Fruit fly (Drosophila melanogaster) whole organism, wandering third instar larva: ENCODE measurements around the gene Rab9Db.

ENCODE experiments used
- Abd-B ChIP-seq: fragments of >200 bp; optimal IDR thresholded peaks from 2 replicates; lab custom pipeline; 2017; ENCODE audit warnings: missing biosample characterization, missing genetic modification characterization
- CG32264 ChIP-seq: fragments of 200-800 bp; sonication (Bioruptor generic); optimal IDR thresholded peaks from 2 replicates; lab custom pipeline; 2016; ENCODE audit warnings: missing biosample characterization, missing genetic modification characterization
- CG9705 ChIP-seq: fragments of 200-800 bp; sonication (Bioruptor generic); optimal IDR thresholded peaks from 2 replicates; lab custom pipeline; 2018; ENCODE audit warnings: missing biosample characterization, mild to moderate bottlenecking, missing genetic modification characterization
- CrebA ChIP-seq: fragments of 200-800 bp; sonication (Bioruptor generic); optimal IDR thresholded peaks from 2 replicates; lab custom pipeline; 2016; ENCODE audit warnings: missing biosample characterization, mild to moderate bottlenecking, missing genetic modification characterization, borderline replicate concordance
- Dfd ChIP-seq: fragments of >200 bp; optimal IDR thresholded peaks from 2 replicates; lab custom pipeline; 2017; ENCODE audit warnings: missing biosample characterization, missing genetic modification characterization
- Dif ChIP-seq: fragments of 200-275, 200-300 bp; sonication (Bioruptor generic); optimal IDR thresholded peaks from 2 replicates; lab custom pipeline; 2018; ENCODE audit warnings: missing biosample characterization, missing genetic modification characterization; ENCODE audit not compliant: partially characterized antibody
- GATAd ChIP-seq: sonication (Bioruptor generic); optimal IDR thresholded peaks from 2 replicates; lab custom pipeline; 2016; ENCODE audit warnings: missing biosample characterization, missing genetic modification characterization
- HLH106 ChIP-seq: fragments of 200-800 bp; optimal IDR thresholded peaks from 3 replicates; lab custom pipeline; 2019; ENCODE audit warnings: missing biosample characterization, mild to moderate bottlenecking, missing genetic modification characterization, moderate library complexity
- Hnf4 ChIP-seq: fragments of 200-800 bp; sonication (Bioruptor generic); optimal IDR thresholded peaks from 2 replicates; lab custom pipeline; 2016; ENCODE audit warnings: missing biosample characterization, mild to moderate bottlenecking, missing genetic modification characterization
- Hr78 ChIP-seq: fragments of >200 bp; optimal IDR thresholded peaks from 2 replicates; lab custom pipeline; 2017; ENCODE audit warnings: missing biosample characterization, missing genetic modification characterization
- Hr83 ChIP-seq: fragments of 200-300 bp; sonication (Bioruptor generic); optimal IDR thresholded peaks from 2 replicates; lab custom pipeline; 2016; ENCODE audit warnings: missing biosample characterization, mild to moderate bottlenecking, missing genetic modification characterization, moderate library complexity; ENCODE audit not compliant: poor library complexity, severe bottlenecking
- Jra ChIP-seq: sonication (Bioruptor generic); optimal IDR thresholded peaks from 2 replicates; lab custom pipeline; 2016; ENCODE audit warnings: missing biosample characterization, missing genetic modification characterization
- Mio ChIP-seq: sonication (Bioruptor generic); optimal IDR thresholded peaks from 2 replicates; lab custom pipeline; 2016; ENCODE audit warnings: missing biosample characterization, missing genetic modification characterization
- Myc ChIP-seq: fragments of >200 bp; optimal IDR thresholded peaks from 2 replicates; lab custom pipeline; 2017
- N ChIP-seq: fragments of >200 bp; optimal IDR thresholded peaks from 2 replicates; lab custom pipeline; 2018; ENCODE audit warnings: missing biosample characterization, missing external identifiers, missing genetic modification characterization
- OdsH ChIP-seq: fragments of 200-800 bp; sonication (Bioruptor generic); optimal IDR thresholded peaks from 2 replicates; lab custom pipeline; 2016; ENCODE audit warnings: missing biosample characterization, mild to moderate bottlenecking, missing genetic modification characterization
- Rel ChIP-seq, 2 experiments: fragments of 200-800 bp; sonication (Bioruptor generic) in 1 of 2; optimal IDR thresholded peaks; 2 replicates in 1 of 2; 3 replicates in 1 of 2; lab custom pipeline; 2016 to 2019; ENCODE audit warnings: mild to moderate bottlenecking in 2 of 2, missing biosample characterization in 2 of 2, missing genetic modification characterization in 2 of 2, moderate library complexity in 1 of 2
- Sp1 ChIP-seq: fragments of 200-800 bp; sonication (Bioruptor generic); optimal IDR thresholded peaks from 3 replicates; lab custom pipeline; 2019; ENCODE audit warnings: missing biosample characterization, mild to moderate bottlenecking, missing genetic modification characterization, moderate library complexity
- Vsx2 ChIP-seq: fragments of 200-300, 225-300 bp; sonication (Bioruptor generic); optimal IDR thresholded peaks from 2 replicates; lab custom pipeline; 2018; ENCODE audit warnings: missing biosample characterization, missing genetic modification characterization; ENCODE audit not compliant: partially characterized antibody
- br ChIP-seq: fragments of 200-800 bp; sonication (Bioruptor generic); optimal IDR thresholded peaks from 2 replicates; lab custom pipeline; 2016; ENCODE audit warnings: missing biosample characterization, missing genetic modification characterization
- brk ChIP-seq: fragments of 200-800 bp; sonication (Bioruptor generic); optimal IDR thresholded peaks from 2 replicates; lab custom pipeline; 2016; ENCODE audit warnings: missing biosample characterization, mild to moderate bottlenecking, missing genetic modification characterization
- dl ChIP-seq, 2 experiments: fragments of 175-275, 200-275 bp in 1 of 2; fragments of 200-275 bp in 1 of 2; sonication (Bioruptor generic); optimal IDR thresholded peaks; lab custom pipeline; 2018; ENCODE audit warnings: mild to moderate bottlenecking in 2 of 2, missing biosample characterization in 2 of 2, missing genetic modification characterization in 2 of 2, moderate library complexity in 2 of 2; ENCODE audit not compliant: partially characterized antibody in 2 of 2, insufficient read depth in 1 of 2
- dmrt93B ChIP-seq: fragments of 200-800 bp; sonication (Bioruptor generic); optimal IDR thresholded peaks from 2 replicates; lab custom pipeline; 2018; ENCODE audit warnings: missing biosample characterization, mild to moderate bottlenecking, missing genetic modification characterization
- dsf ChIP-seq: sonication (Bioruptor generic); optimal IDR thresholded peaks from 2 replicates; lab custom pipeline; 2016; ENCODE audit warnings: missing biosample characterization, missing genetic modification characterization, borderline replicate concordance
- ey ChIP-seq: fragments of 200-800 bp; sonication (Bioruptor generic); optimal IDR thresholded peaks from 2 replicates; lab custom pipeline; 2016; ENCODE audit warnings: missing biosample characterization, missing genetic modification characterization
- foxo ChIP-seq, 2 experiments: fragments of 200-800 bp; sonication (Bioruptor generic); optimal IDR thresholded peaks; 2 replicates in 1 of 2; 3 replicates in 1 of 2; lab custom pipeline; 2016 to 2017; ENCODE audit warnings: missing biosample characterization in 2 of 2, missing genetic modification characterization in 2 of 2
- fru ChIP-seq: fragments of 200-800 bp; sonication (Bioruptor generic); optimal IDR thresholded peaks from 3 replicates; lab custom pipeline; 2016; ENCODE audit warnings: missing biosample characterization, mild to moderate bottlenecking, missing genetic modification characterization
- h ChIP-seq: fragments of 200-800 bp; sonication (Bioruptor generic); optimal IDR thresholded peaks from 3 replicates; lab custom pipeline; 2016; ENCODE audit warnings: missing biosample characterization, mild to moderate bottlenecking, missing genetic modification characterization
- jim ChIP-seq: fragments of 175-275, 200-325 bp; sonication (Bioruptor generic); optimal IDR thresholded peaks from 2 replicates; lab custom pipeline; 2016; ENCODE audit warnings: missing biosample characterization, mild to moderate bottlenecking, missing genetic modification characterization
- lola ChIP-seq: fragments of >200 bp; optimal IDR thresholded peaks from 2 replicates; lab custom pipeline; 2017; ENCODE audit warnings: missing biosample characterization, missing genetic modification characterization
- psq ChIP-seq: fragments of 200-800 bp; sonication (Bioruptor generic); optimal IDR thresholded peaks from 3 replicates; lab custom pipeline; 2017; ENCODE audit warnings: missing biosample characterization, mild to moderate bottlenecking, missing genetic modification characterization, moderate library complexity
- rgr ChIP-seq: fragments of 200-800 bp; sonication (Bioruptor generic); optimal IDR thresholded peaks from 3 replicates; lab custom pipeline; 2016; ENCODE audit warnings: missing biosample characterization, mild to moderate bottlenecking, missing genetic modification characterization
- sage ChIP-seq: fragments of 200-800 bp; sonication (Bioruptor generic); optimal IDR thresholded peaks from 2 replicates; lab custom pipeline; 2016; ENCODE audit warnings: missing biosample characterization, mild to moderate bottlenecking, missing genetic modification characterization
- sv ChIP-seq: fragments of 200-800 bp; sonication (Bioruptor generic); optimal IDR thresholded peaks from 3 replicates; lab custom pipeline; 2016; ENCODE audit warnings: missing biosample characterization, missing genetic modification characterization
- tai ChIP-seq: sonication (Bioruptor generic); optimal IDR thresholded peaks from 2 replicates; lab custom pipeline; 2016; ENCODE audit warnings: missing biosample characterization, missing genetic modification characterization
- usp ChIP-seq: fragments of >200 bp; optimal IDR thresholded peaks from 2 replicates; lab custom pipeline; 2017; ENCODE audit warnings: missing biosample characterization, missing genetic modification characterization
- woc ChIP-seq: sonication (Bioruptor generic); optimal IDR thresholded peaks from 2 replicates; lab custom pipeline; 2016; ENCODE audit warnings: missing biosample characterization, mild to moderate bottlenecking, missing genetic modification characterization

The Rab9Db gene

dm6 chrX:10588789-10589188 lies 34.2 kb downstream of the Rab9Db start, which contains the start of gene Rab9D:
TSS of gene Rab9D (plus strand) at chrX:10589089.
- no peak for TF ChIP-seq Jra (GFP tag; lab: Kevin White, UChicago)
- TF ChIP-seq dmrt93B = no peak
- TF ChIP-seq dl (GFP tag; optimal IDR thresholded peaks at IDR 0.05; lab: Kevin White, UChicago; ENCODE audit: insufficient read depth in 1 of 2, partially characterized antibody in 2 of 2) = no peak
- TF ChIP-seq CG32264 (GFP tag; lab: Kevin White, UChicago) = no peak
- TF ChIP-seq Hnf4 = no peak
- TF ChIP-seq rgr (GFP tag; lab: Kevin White, UChicago) = no peak
- TF ChIP-seq lola = no peak
- no peak for TF ChIP-seq woc (GFP tag; lab: Kevin White, UChicago)
- no peak for TF ChIP-seq jim (GFP tag; lab: Kevin White, UChicago)
- TF ChIP-seq Dfd (GFP tag; lab: Kevin White, UChicago) = no peak
- TF ChIP-seq usp (GFP tag; lab: Kevin White, UChicago) = no peak
- no peak for TF ChIP-seq tai (GFP tag; lab: Kevin White, UChicago)
- TF ChIP-seq Abd-B (GFP tag; lab: Kevin White, UChicago) = no peak
- no peak for TF ChIP-seq CrebA (GFP tag; lab: Kevin White, UChicago)
- TF ChIP-seq h (GFP tag; lab: Kevin White, UChicago) = no peak
- no peak for TF ChIP-seq foxo (GFP tag; optimal IDR thresholded peaks at IDR 0.05; lab: Kevin White, UChicago)
- no peak for TF ChIP-seq sv

- TF ChIP-seq br (GFP tag; lab: Kevin White, UChicago) (peak; percentile 16), HLH106 (tag; lab: Kevin White, UChicago) (peak; percentile 17), ey (GFP tag; lab: Kevin White, UChicago) (peak; percentile 20), dmrt93B (no peak), OdsH (GFP tag; lab: Kevin White, UChicago) (no peak)
These were observed 35.6 kb downstream of the Rab9Db start for dm6 chrX:10587445-10587844.

- TF ChIP-seq foxo (GFP tag; optimal IDR thresholded peaks at IDR 0.05; lab: Kevin White, UChicago) (no peak), tai (GFP tag; lab: Kevin White, UChicago) (no peak), Hnf4 (no peak), dl (GFP tag; optimal IDR thresholded peaks at IDR 0.05; lab: Kevin White, UChicago; ENCODE audit: insufficient read depth in 1 of 2, partially characterized antibody in 2 of 2) (no peak), jim (GFP tag; lab: Kevin White, UChicago) (no peak), sv (no peak), Abd-B (GFP tag; lab: Kevin White, UChicago) (no peak), GATAd (GFP tag; lab: Kevin White, UChicago) (no peak), Jra (GFP tag; lab: Kevin White, UChicago) (no peak), usp (GFP tag; lab: Kevin White, UChicago) (no peak), psq (GFP tag; lab: Kevin White, UChicago) (no peak), Hr78 (GFP tag; lab: Kevin White, UChicago) (no peak), OdsH (GFP tag; lab: Kevin White, UChicago) (no peak), dsf (GFP tag; lab: Kevin White, UChicago) (no peak), rgr (GFP tag; lab: Kevin White, UChicago) (no peak), woc (GFP tag; lab: Kevin White, UChicago) (no peak), Sp1 (no peak), CG9705 (GFP tag; lab: Kevin White, UChicago) (no peak), h (GFP tag; lab: Kevin White, UChicago) (no peak)
These were observed 36.9 kb downstream of the Rab9Db start for dm6 chrX:10586173-10586572.

dm6 chrX:10585158-10585634 lies 37.8 kb downstream of the Rab9Db start, which contains the start of gene spri:
TSS of gene spri (minus strand) at chrX:10585422.
- no peak for TF ChIP-seq dmrt93B
- TF ChIP-seq Dfd (GFP tag; lab: Kevin White, UChicago) = no peak
- TF ChIP-seq br (GFP tag; lab: Kevin White, UChicago) = peak; percentile 41
- TF ChIP-seq fru (GFP tag; lab: Kevin White, UChicago) = no peak
- TF ChIP-seq h (GFP tag; lab: Kevin White, UChicago) = peak; percentile 22
- peak in 1 of 2 experiments; percentile 6 for TF ChIP-seq foxo (GFP tag; optimal IDR thresholded peaks at IDR 0.05; lab: Kevin White, UChicago)
- TF ChIP-seq Dif (GFP tag; lab: Kevin White, UChicago) = peak; percentile 14
- no peak for TF ChIP-seq ey (GFP tag; lab: Kevin White, UChicago)
- TF ChIP-seq CG32264 (GFP tag; lab: Kevin White, UChicago) = no peak
- no peak for TF ChIP-seq Hr83 (GFP tag; lab: Kevin White, UChicago)
- TF ChIP-seq jim (GFP tag; lab: Kevin White, UChicago) = no peak
- no peak for TF ChIP-seq lola
- no peak for TF ChIP-seq HLH106 (tag; lab: Kevin White, UChicago)
- TF ChIP-seq psq (GFP tag; lab: Kevin White, UChicago) = no peak
- TF ChIP-seq sage = no peak
- no peak for TF ChIP-seq N (GFP tag; lab: Kevin White, UChicago)
- no peak for TF ChIP-seq dsf (GFP tag; lab: Kevin White, UChicago)
- TF ChIP-seq brk = no peak
- TF ChIP-seq Vsx2 (GFP tag; lab: Kevin White, UChicago) = no peak
- no peak for TF ChIP-seq Rel (GFP tag; optimal IDR thresholded peaks at IDR 0.05; lab: Kevin White, UChicago)
- peak; percentile 49 for TF ChIP-seq Rel (tag; optimal IDR thresholded peaks at IDR 0.05; lab: Kevin White, UChicago)
- no peak for TF ChIP-seq CrebA (GFP tag; lab: Kevin White, UChicago)
- TF ChIP-seq sv = no peak
- TF ChIP-seq GATAd (GFP tag; lab: Kevin White, UChicago) = no peak
- TF ChIP-seq woc (GFP tag; lab: Kevin White, UChicago) = peak; percentile 65
- TF ChIP-seq dl (GFP tag; optimal IDR thresholded peaks at IDR 0.05; lab: Kevin White, UChicago; ENCODE audit: insufficient read depth in 1 of 2, partially characterized antibody in 2 of 2) = no peak
- no peak for TF ChIP-seq Hr78 (GFP tag; lab: Kevin White, UChicago)
- no peak for TF ChIP-seq Mio (GFP tag; lab: Kevin White, UChicago)
- no peak for TF ChIP-seq Myc (lab: Kevin White, UChicago)
- TF ChIP-seq Hnf4 = peak; percentile 50
- TF ChIP-seq Abd-B (GFP tag; lab: Kevin White, UChicago) = no peak
- TF ChIP-seq tai (GFP tag; lab: Kevin White, UChicago) = no peak
- no peak for TF ChIP-seq Jra (GFP tag; lab: Kevin White, UChicago)
